Worm (Caenorhabditis elegans): Measurements from ENCODE around the gene stg-2.

Gene stg-2

ce11 chrX:8643817-8644216 lies at the start of gene stg-2:
Gene stg-2 (minus strand): TSS chrX:8643917.
- TF ChIP-seq elt-3 (tag; optimal IDR thresholded peaks at IDR 0.05) = no peak

- TF ChIP-seq ceh-16 (tag; optimal IDR thresholded peaks at IDR 0.05) = no peak
- TF ChIP-seq fkh-2 (tag; optimal IDR thresholded peaks at IDR 0.05) = no peak
- no peak for TF ChIP-seq lin-15B (tag; optimal IDR thresholded peaks at IDR 0.05)
- TF ChIP-seq ceh-82 (tag; optimal IDR thresholded peaks at IDR 0.05) = no peak
- TF ChIP-seq skn-1 (tag; optimal IDR thresholded peaks at IDR 0.05) = no peak
- TF ChIP-seq snpc-4 (tag; optimal IDR thresholded peaks at IDR 0.05) = no peak
- no peak for TF ChIP-seq nhr-25 (tag; optimal IDR thresholded peaks at IDR 0.05)
- TF ChIP-seq lin-39 (tag; optimal IDR thresholded peaks at IDR 0.05) = no peak
- no peak for TF ChIP-seq nhr-28 (tag; optimal IDR thresholded peaks at IDR 0.05)
- TF ChIP-seq egl-5 (tag; optimal IDR thresholded peaks at IDR 0.05) = no peak
- no peak for TF ChIP-seq elt-2 (tag; optimal IDR thresholded peaks at IDR 0.05)
Observed at ce11 chrX:8681600-8681999, 37.9 kb upstream of the stg-2 start, which contains the start of gene K09E2.1. Gene K09E2.1 (plus strand): TSS chrX:8681900.

- TF ChIP-seq ztf-4 (tag; optimal IDR thresholded peaks at IDR 0.05) = no peak
- no peak for TF ChIP-seq egl-5 (tag; optimal IDR thresholded peaks at IDR 0.05)
- TF ChIP-seq ceh-28 (tag; optimal IDR thresholded peaks at IDR 0.05) = no peak
- TF ChIP-seq aly-2 (tag; optimal IDR thresholded peaks at IDR 0.05) = no peak
- peak; percentile 7 for TF ChIP-seq elt-2 (tag; optimal IDR thresholded peaks at IDR 0.05)
- TF ChIP-seq nhr-67 (tag; optimal IDR thresholded peaks at IDR 0.05) = no peak
- TF ChIP-seq sea-2 (GFP tag; optimal IDR thresholded peaks at IDR 0.05) = no peak
- peak; percentile 39 for TF ChIP-seq pqm-1 (tag; optimal IDR thresholded peaks at IDR 0.05)
Observed at ce11 chrX:8677873-8678272, 34.2 kb upstream of the stg-2 start.

ce11 chrX:8677320-8677719 lies 33.6 kb upstream of the stg-2 start:
- no peak for TF ChIP-seq ceh-82 (tag; optimal IDR thresholded peaks at IDR 0.05)
- TF ChIP-seq nhr-23 (tag; optimal IDR thresholded peaks at IDR 0.05) = no peak

ce11 chrX:8676088-8676779 lies 32.5 kb upstream of the stg-2 start:
- TF ChIP-seq ceh-82 (tag; optimal IDR thresholded peaks at IDR 0.05) (no peak), hmg-11 (tag; optimal IDR thresholded peaks at IDR 0.05) (no peak), ztf-4 (tag; optimal IDR thresholded peaks at IDR 0.05) (no peak), zag-1 (tag; optimal IDR thresholded peaks at IDR 0.05) (no peak), nhr-12 (tag; optimal IDR thresholded peaks at IDR 0.05) (no peak), lsy-12 (tag; optimal IDR thresholded peaks at IDR 0.05) (no peak), pha-4 (tag; optimal IDR thresholded peaks at IDR 0.05) (peak; percentile 34), mdl-1 (tag; optimal IDR thresholded peaks at IDR 0.05) (peak; percentile 56), ztf-11 (tag; optimal IDR thresholded peaks at IDR 0.05) (no peak), sea-2 (GFP tag; optimal IDR thresholded peaks at IDR 0.05) (no peak), R02D3.7 (tag; optimal IDR thresholded peaks at IDR 0.05) (no peak), lin-15B (tag; optimal IDR thresholded peaks at IDR 0.05) (no peak), jun-1 (tag; optimal IDR thresholded peaks at IDR 0.05) (peak; percentile 38), pqm-1 (tag; optimal IDR thresholded peaks at IDR 0.05) (peak; percentile 70), nhr-43 (tag; optimal IDR thresholded peaks at IDR 0.05; ENCODE audit: poor library complexity, severe bottlenecking) (no peak), nhr-25 (tag; optimal IDR thresholded peaks at IDR 0.05) (peak; percentile 21), elt-2 (tag; optimal IDR thresholded peaks at IDR 0.05) (peak; percentile 84), nhr-77 (tag; optimal IDR thresholded peaks at IDR 0.05) (no peak), elt-3 (tag; optimal IDR thresholded peaks at IDR 0.05) (peak in 1 of 3 experiments; percentile 58)

ce11 chrX:8675151-8675550 lies 31.4 kb upstream of the stg-2 start:
- TF ChIP-seq lin-15B (tag; optimal IDR thresholded peaks at IDR 0.05) (no peak), pqm-1 (tag; optimal IDR thresholded peaks at IDR 0.05) (no peak), fos-1 (tag; optimal IDR thresholded peaks at IDR 0.05) (no peak), mdl-1 (tag; optimal IDR thresholded peaks at IDR 0.05) (no peak), ceh-82 (tag; optimal IDR thresholded peaks at IDR 0.05) (no peak), daf-12 (tag; optimal IDR thresholded peaks at IDR 0.05) (no peak), nhr-23 (tag; optimal IDR thresholded peaks at IDR 0.05) (no peak), unc-62 (GFP tag; optimal IDR thresholded peaks at IDR 0.05) (no peak), fkh-2 (tag; optimal IDR thresholded peaks at IDR 0.05) (no peak), nfya-1 (tag; optimal IDR thresholded peaks at IDR 0.05; ENCODE audit: insufficient read depth) (no peak), egl-5 (tag; optimal IDR thresholded peaks at IDR 0.05) (no peak), ztf-4 (tag; optimal IDR thresholded peaks at IDR 0.05) (no peak), lin-39 (tag; optimal IDR thresholded peaks at IDR 0.05) (no peak), jun-1 (tag; optimal IDR thresholded peaks at IDR 0.05) (no peak), elt-1 (tag; optimal IDR thresholded peaks at IDR 0.05) (no peak), skn-1 (tag; optimal IDR thresholded peaks at IDR 0.05) (no peak), sea-2 (GFP tag; optimal IDR thresholded peaks at IDR 0.05) (no peak), mml-1 (tag; optimal IDR thresholded peaks at IDR 0.05) (no peak)

Data from whole organism, L3 larva.